ENCODE assay signal across 1 worm cellular context in genomic region chrX:17216178-17216577, ce11.
TF ChIP-seq lines count a peak whose summit lies in the region.

No protein-coding gene starts in this region.

TF ChIP-seq in whole organism, L1 larva, 84 proteins besides CTCF, POLR2A, EP300 and RAD21 (continued from another document):
- TF ChIP-seq lin-15B (tag; optimal IDR thresholded peaks at IDR 0.05; lab: Kevin White, UChicago) (no peak), mef-2 (tag; optimal IDR thresholded peaks at IDR 0.05; lab: Kevin White, UChicago) (no peak), tlp-1 (tag; optimal IDR thresholded peaks at IDR 0.05; lab: Kevin White, UChicago) (no peak), elt-2 (tag; optimal IDR thresholded peaks at IDR 0.05; lab: Kevin White, UChicago) (peak; percentile 39), hlh-17 (GFP tag; optimal IDR thresholded peaks at IDR 0.05; lab: Kevin White, UChicago; ENCODE audit: borderline replicate concordance) (no peak), aha-1 (tag; optimal IDR thresholded peaks at IDR 0.05; lab: Kevin White, UChicago) (no peak), vab-15 (tag; optimal IDR thresholded peaks at IDR 0.05; lab: Kevin White, UChicago) (no peak), lin-14 (GFP tag; optimal IDR thresholded peaks at IDR 0.05; lab: Kevin White, UChicago) (peak; percentile 81), nhr-76 (tag; optimal IDR thresholded peaks at IDR 0.05; lab: Kevin White, UChicago) (no peak), F16B12.6 (tag; optimal IDR thresholded peaks at IDR 0.05; lab: Kevin White, UChicago) (no peak), pax-3 (tag; optimal IDR thresholded peaks at IDR 0.05; lab: Kevin White, UChicago) (no peak), ceh-82 (tag; optimal IDR thresholded peaks at IDR 0.05; lab: Kevin White, UChicago) (no peak), aly-2 (tag; optimal IDR thresholded peaks at IDR 0.05; lab: Kevin White, UChicago) (no peak), elt-3 (tag; optimal IDR thresholded peaks at IDR 0.05; lab: Kevin White, UChicago) (peak in 5 of 6 experiments; percentile 33 to 74 (median 64)), C34B4.2 (tag; optimal IDR thresholded peaks at IDR 0.05; lab: Kevin White, UChicago) (no peak), egl-27 (tag; optimal IDR thresholded peaks at IDR 0.05; lab: Kevin White, UChicago) (no peak), nhr-237 (tag; optimal IDR thresholded peaks at IDR 0.05; lab: Kevin White, UChicago) (no peak), mab-9 (GFP tag; IDR thresholded peaks at IDR 0.05; lab: Robert Waterston, UW) (no peak), zag-1 (tag; optimal IDR thresholded peaks at IDR 0.05; lab: Kevin White, UChicago) (no peak), lsy-2 (tag; optimal IDR thresholded peaks at IDR 0.05; lab: Kevin White, UChicago) (peak in 1 of 2 experiments; percentile 29), lin-35 (GFP tag; optimal IDR thresholded peaks at IDR 0.05; lab: Kevin White, UChicago) (peak in 1 of 2 experiments; percentile 3), nhr-19 (GFP tag; conservative IDR thresholded peaks at IDR 0.05; lab: Robert Waterston, UW) (peak; percentile 64), alr-1 (tag; optimal IDR thresholded peaks at IDR 0.05; lab: Kevin White, UChicago; ENCODE audit: borderline replicate concordance) (no peak), tbx-2 (tag; optimal IDR thresholded peaks at IDR 0.05; lab: Kevin White, UChicago) (no peak), nhr-77 (tag; optimal IDR thresholded peaks at IDR 0.05; lab: Kevin White, UChicago) (no peak), swsn-7 (tag; optimal IDR thresholded peaks at IDR 0.05; lab: Kevin White, UChicago) (no peak), hpl-2 (GFP tag; optimal IDR thresholded peaks at IDR 0.05; lab: Kevin White, UChicago) (no peak), nhr-85 (tag; lab: Kevin White, UChicago) (peak; percentile 75), mdl-1 (tag; optimal IDR thresholded peaks at IDR 0.05; lab: Kevin White, UChicago) (peak in 1 of 2 experiments; percentile 60), grh-1 (GFP tag; IDR thresholded peaks at IDR 0.05; lab: Robert Waterston, UW) (no peak), nhr-20 (tag; optimal IDR thresholded peaks at IDR 0.05; lab: Kevin White, UChicago) (peak; percentile 85), lin-13 (GFP tag; optimal IDR thresholded peaks at IDR 0.05; lab: Kevin White, UChicago) (peak; percentile 11), hlh-4 (tag; optimal IDR thresholded peaks at IDR 0.05; lab: Kevin White, UChicago) (no peak), mep-1 (tag; optimal IDR thresholded peaks at IDR 0.05; lab: Kevin White, UChicago) (no peak), sptf-1 (tag; optimal IDR thresholded peaks at IDR 0.05; lab: Kevin White, UChicago) (no peak), efl-1 (optimal IDR thresholded peaks at IDR 0.05; lab: Kevin White, UChicago) (no peak), efl-1 (GFP tag; optimal IDR thresholded peaks at IDR 0.05 in 1 of 2; lab: Kevin White, UChicago) (no peak), snu-23 (GFP tag; optimal IDR thresholded peaks at IDR 0.05; lab: Kevin White, UChicago) (peak; percentile 65)
TF ChIP-seq in whole organism, L1 larva: peak in this region for 21.
